Worm (Caenorhabditis elegans) whole organism, L4 larva: Measurements from ENCODE around the gene pqn-29.

Source experiments
- F44E2.7 ChIP-seq: fragments of 200-800 bp; sonication (Bioruptor generic); IDR thresholded peaks from 2 replicates; pipeline ENCODE4 v2.1.2; 2022; ENCODE audit warnings: missing genetic modification characterization, missing compliant biosample characterization
- Y5F2A.4 ChIP-seq: fragments of 200-800 bp; sonication (Bioruptor generic); optimal IDR thresholded peaks from 2 replicates; lab custom pipeline; 2018; ENCODE audit warnings: mild to moderate bottlenecking, missing genetic modification characterization, missing compliant biosample characterization
- Y75B8A.6 ChIP-seq: fragments of 200-800 bp; sonication (Bioruptor generic); IDR thresholded peaks from 2 replicates; pipeline ENCODE4 v1.3.6; 2022; ENCODE audit warnings: missing genetic modification reagents, missing genetic modification characterization, missing compliant biosample characterization
- ZK546.5 ChIP-seq, 2 experiments: sonication (generic microtip); optimal IDR thresholded peaks; 2 replicates each; lab custom pipeline; 2017; ENCODE audit warnings: missing biosample characterization in 2 of 2, missing genetic modification characterization in 2 of 2
- arid-1 ChIP-seq: fragments of 200-800 bp; sonication (Bioruptor generic); conservative IDR thresholded peaks from 2 replicates; pipeline ENCODE4 v1.3.6; 2022; ENCODE audit warnings: missing genetic modification reagents, missing genetic modification characterization, missing compliant biosample characterization
- ceh-44 ChIP-seq: fragments of 200-800 bp; sonication (Bioruptor generic); IDR thresholded peaks from 2 replicates; pipeline ENCODE4 v1.3.6; 2022; ENCODE audit warnings: missing genetic modification reagents, missing genetic modification characterization, missing compliant biosample characterization
- ceh-82 ChIP-seq: sonication (generic microtip); optimal IDR thresholded peaks from 2 replicates; lab custom pipeline; 2017; ENCODE audit warnings: missing biosample characterization, missing genetic modification characterization
- daf-16 ChIP-seq, 3 experiments: sonication (generic microtip); optimal IDR thresholded peaks; 2 replicates each; lab custom pipeline; 2016 to 2017; ENCODE audit warnings: missing genetic modification characterization in 3 of 3, missing genetic modification reagents in 3 of 3, mild to moderate bottlenecking in 2 of 3, missing compliant biosample characterization in 2 of 3, missing biosample characterization in 1 of 3, moderate library complexity in 1 of 3
- daf-19 ChIP-seq: fragments of 200-800 bp; sonication (Bioruptor generic); conservative IDR thresholded peaks from 2 replicates; pipeline ENCODE4 v1.3.6; 2022; ENCODE audit warnings: missing genetic modification characterization, missing compliant biosample characterization
- daf-8 ChIP-seq: fragments of 200-800 bp; sonication (Bioruptor generic); IDR thresholded peaks from 2 replicates; pipeline ENCODE4 v1.3.6; 2022; ENCODE audit warnings: missing genetic modification characterization, missing compliant biosample characterization
- dmd-6 ChIP-seq: fragments of 200-800 bp; sonication (Bioruptor generic); IDR thresholded peaks from 2 replicates; pipeline ENCODE4 v1.3.6; 2022; ENCODE audit warnings: missing genetic modification reagents, missing genetic modification characterization, missing compliant biosample characterization
- dmd-9 ChIP-seq: fragments of 200-800 bp; sonication (Bioruptor generic); IDR thresholded peaks from 2 replicates; pipeline ENCODE4 v1.3.6; 2022; ENCODE audit warnings: missing genetic modification reagents, missing genetic modification characterization, missing compliant biosample characterization
- dve-1 ChIP-seq: sonication (generic microtip); optimal IDR thresholded peaks from 2 replicates; lab custom pipeline; 2017; ENCODE audit warnings: antibody characterized with exemption, mild to moderate bottlenecking, missing genetic modification characterization, missing compliant biosample characterization; ENCODE audit not compliant: insufficient read depth
- gei-8 ChIP-seq: fragments of 200-800 bp; sonication (Bioruptor generic); optimal IDR thresholded peaks from 2 replicates; lab custom pipeline; 2018; ENCODE audit warnings: mild to moderate bottlenecking, missing genetic modification characterization, missing compliant biosample characterization
- hif-1 ChIP-seq, 2 experiments: sonication (generic microtip); optimal IDR thresholded peaks; 2 replicates each; lab custom pipeline; 2016 to 2017; ENCODE audit warnings: missing compliant biosample characterization in 2 of 2, missing genetic modification characterization in 2 of 2, missing genetic modification reagents in 2 of 2, missing genotype in 2 of 2, mild to moderate bottlenecking in 1 of 2
- hlh-11 ChIP-seq: fragments of 200-800 bp; sonication (Bioruptor generic); optimal IDR thresholded peaks from 2 replicates; lab custom pipeline; 2018; ENCODE audit warnings: mild to moderate bottlenecking, missing genetic modification characterization, missing compliant biosample characterization
- lim-7 ChIP-seq: fragments of 200-800 bp; sonication (Bioruptor generic); IDR thresholded peaks from 2 replicates; pipeline ENCODE4 v1.3.6; 2022; ENCODE audit warnings: missing genetic modification characterization, missing compliant biosample characterization
- lin-1 ChIP-seq: fragments of 200-800 bp; sonication (Bioruptor generic); IDR thresholded peaks from 2 replicates; pipeline ENCODE4 v1.3.6; 2022; ENCODE audit warnings: missing genetic modification reagents, missing genetic modification characterization, missing compliant biosample characterization
- lin-15B ChIP-seq: fragments of 150-350 bp; sonication (generic microtip); optimal IDR thresholded peaks from 3 replicates; lab custom pipeline; 2014; ENCODE audit warnings: missing biosample characterization, missing genetic modification characterization
- lin-38 ChIP-seq: fragments of 200-800 bp; sonication (Bioruptor generic); IDR thresholded peaks from 2 replicates; pipeline ENCODE4 v1.3.6; 2022; ENCODE audit warnings: missing genetic modification reagents, missing genetic modification characterization, missing compliant biosample characterization
- lin-39 ChIP-seq: fragments of 150-350 bp; optimal IDR thresholded peaks from 2 replicates; lab custom pipeline; 2014; ENCODE audit warnings: missing biosample characterization, missing genetic modification reagents, missing genetic modification characterization
- lir-3 ChIP-seq: sonication (generic microtip); optimal IDR thresholded peaks from 2 replicates; lab custom pipeline; 2016; ENCODE audit warnings: mild to moderate bottlenecking, missing genetic modification characterization, missing compliant biosample characterization
- lsy-2 ChIP-seq, 2 experiments: fragments of 150-350 bp in 1 of 2; sonication (generic microtip) in 1 of 2; optimal IDR thresholded peaks; 2 replicates each; lab custom pipeline; 2014 to 2017; ENCODE audit warnings: missing biosample characterization in 2 of 2, missing genetic modification characterization in 2 of 2
- madf-5 ChIP-seq, 2 experiments: fragments of 200-800 bp; sonication (Bioruptor generic); IDR thresholded peaks; 2 replicates each; pipeline ENCODE4 v1.3.6; 2022; ENCODE audit warnings: missing compliant biosample characterization in 2 of 2, missing genetic modification characterization in 2 of 2
- mdl-1 ChIP-seq, 2 experiments: fragments of 150-350 bp in 1 of 2; sonication (generic microtip) in 1 of 2; optimal IDR thresholded peaks; 2 replicates each; lab custom pipeline; 2014 to 2017; ENCODE audit warnings: missing biosample characterization in 2 of 2, missing genetic modification characterization in 2 of 2
- mep-1 ChIP-seq: fragments of 150-350 bp; sonication (generic microtip); optimal IDR thresholded peaks from 3 replicates; lab custom pipeline; 2014; ENCODE audit warnings: missing biosample characterization, missing genetic modification characterization
- mes-2 ChIP-seq: sonication (generic microtip); optimal IDR thresholded peaks from 2 replicates; lab custom pipeline; 2016; ENCODE audit warnings: missing genotype, mild to moderate bottlenecking, missing genetic modification characterization, missing compliant biosample characterization; ENCODE audit not compliant: poor library complexity, severe bottlenecking
- mxl-3 ChIP-seq: fragments of 200-800 bp; sonication (Bioruptor generic); optimal IDR thresholded peaks from 2 replicates; lab custom pipeline; 2018; ENCODE audit warnings: mild to moderate bottlenecking, missing genetic modification characterization, missing compliant biosample characterization
- nhr-11 ChIP-seq: fragments of 150-350 bp; optimal IDR thresholded peaks from 2 replicates; lab custom pipeline; 2014; ENCODE audit warnings: missing biosample characterization, missing genetic modification characterization
- nhr-111 ChIP-seq: fragments of 200-800 bp; sonication (Bioruptor generic); optimal IDR thresholded peaks from 2 replicates; lab custom pipeline; 2018; ENCODE audit warnings: mild to moderate bottlenecking, missing genetic modification characterization, missing compliant biosample characterization
- nhr-25 ChIP-seq: sonication (generic microtip); optimal IDR thresholded peaks from 2 replicates; lab custom pipeline; 2017; ENCODE audit warnings: missing genetic modification characterization, mild to moderate bottlenecking, missing compliant biosample characterization, antibody characterized with exemption, moderate library complexity, borderline replicate concordance; ENCODE audit not compliant: insufficient read depth
- nhr-28 ChIP-seq: fragments of 150-350 bp; optimal IDR thresholded peaks from 2 replicates; lab custom pipeline; 2014; ENCODE audit warnings: missing biosample characterization, missing genetic modification characterization
- nhr-42 ChIP-seq: fragments of 200-800 bp; sonication (Bioruptor generic); IDR thresholded peaks from 2 replicates; pipeline ENCODE4 v1.3.6; 2022; ENCODE audit warnings: missing genetic modification characterization, missing compliant biosample characterization
- nhr-77 ChIP-seq: fragments of 150-350 bp; optimal IDR thresholded peaks from 2 replicates; lab custom pipeline; 2014; ENCODE audit warnings: missing biosample characterization, missing genetic modification characterization
- php-3 ChIP-seq: fragments of 200-800 bp; sonication (Bioruptor generic); IDR thresholded peaks from 2 replicates; pipeline ENCODE4 v1.3.6; 2022; ENCODE audit warnings: missing genetic modification reagents, missing genetic modification characterization, missing compliant biosample characterization
- saeg-2 ChIP-seq: fragments of 200-800 bp; sonication (Bioruptor generic); IDR thresholded peaks from 2 replicates; pipeline ENCODE4 v1.3.6; 2022; ENCODE audit warnings: missing genetic modification reagents, missing genetic modification characterization, missing compliant biosample characterization
- skn-1 ChIP-seq: fragments of 150-350 bp; optimal IDR thresholded peaks from 2 replicates; lab custom pipeline; 2014; ENCODE audit warnings: missing biosample characterization, missing genetic modification characterization
- snpc-4 ChIP-seq: fragments of 150-350 bp; optimal IDR thresholded peaks from 2 replicates; lab custom pipeline; 2014; ENCODE audit warnings: missing biosample characterization, missing genetic modification characterization
- spr-1 ChIP-seq: sonication (generic microtip); optimal IDR thresholded peaks from 2 replicates; lab custom pipeline; 2016; ENCODE audit warnings: mild to moderate bottlenecking, missing genetic modification characterization, missing compliant biosample characterization
- spr-3 ChIP-seq: fragments of 200-800 bp; sonication (Bioruptor generic); optimal IDR thresholded peaks from 2 replicates; lab custom pipeline; 2018; ENCODE audit warnings: mild to moderate bottlenecking, missing genetic modification characterization, missing compliant biosample characterization
- tag-97 ChIP-seq: fragments of 200-800 bp; sonication (Bioruptor generic); IDR thresholded peaks from 2 replicates; pipeline ENCODE4 v1.3.6; 2022; ENCODE audit warnings: missing genetic modification characterization, missing compliant biosample characterization
- tra-1 ChIP-seq: fragments of 200-800 bp; sonication (Bioruptor generic); IDR thresholded peaks from 2 replicates; pipeline ENCODE4 v1.3.6; 2022; ENCODE audit warnings: missing genetic modification reagents, missing genetic modification characterization, missing compliant biosample characterization
- unc-62 ChIP-seq, 3 experiments: fragments of 150-350 bp in 1 of 3; sonication (generic microtip); optimal IDR thresholded peaks in 2 of 3; peaks in 1 of 3; 1 replicate in 1 of 3; 2 replicates in 2 of 3; lab custom pipeline; 2014 to 2017; ENCODE audit warnings: missing biosample characterization in 3 of 3, missing genetic modification characterization in 3 of 3, missing genetic modification reagents in 3 of 3, missing genotype in 1 of 3
- vab-7 ChIP-seq: fragments of 200-800 bp; sonication (Bioruptor generic); IDR thresholded peaks from 2 replicates; pipeline ENCODE4 v1.3.6; 2022; ENCODE audit warnings: missing genetic modification reagents, missing genetic modification characterization, missing compliant biosample characterization
- zfp-3 ChIP-seq: fragments of 200-800 bp; sonication (Bioruptor generic); conservative IDR thresholded peaks from 2 replicates; pipeline ENCODE4 v1.3.6; 2022; ENCODE audit warnings: missing genetic modification reagents, missing genetic modification characterization, missing compliant biosample characterization
- ztf-11 ChIP-seq: fragments of 150-350 bp; optimal IDR thresholded peaks from 2 replicates; lab custom pipeline; 2014; ENCODE audit warnings: missing biosample characterization, missing genetic modification characterization

The pqn-29 gene

ce11 chrIII:4653374-4653773, 7.2 kb upstream of the pqn-29 start:
- TF ChIP-seq madf-5 (GFP tag; IDR thresholded peaks at IDR 0.05; lab: Robert Waterston, UW): peak in 1 of 2 experiments; percentile 6; a peak in 1 of 4 replicates
- peak; percentile 17 for TF ChIP-seq mes-2 (tag; lab: Kevin White, UChicago)
- TF ChIP-seq unc-62 (GFP tag; optimal IDR thresholded peaks at IDR 0.05 in 1 of 2; lab: Kevin White, UChicago): peak in 1 of 2 experiments; percentile 50
- TF ChIP-seq unc-62 (tag; optimal IDR thresholded peaks at IDR 0.05; lab: Kevin White, UChicago): no peak
- TF ChIP-seq nhr-111 (GFP tag; lab: Kevin White, UChicago): peak; percentile 35
- peak; percentile 41 for TF ChIP-seq mep-1
- TF ChIP-seq saeg-2 (GFP tag; lab: Robert Waterston, UW): no peak
- TF ChIP-seq tag-97 (GFP tag; lab: Robert Waterston, UW): no peak

- TF ChIP-seq lir-3 (tag; lab: Kevin White, UChicago): no peak
- no peak for TF ChIP-seq hif-1 (tag; optimal IDR thresholded peaks at IDR 0.05; lab: Kevin White, UChicago)
- TF ChIP-seq nhr-42 (GFP tag; lab: Robert Waterston, UW): no peak
- peak; percentile 77 for TF ChIP-seq dmd-6
- no peak for TF ChIP-seq nhr-25 (tag; lab: Kevin White, UChicago)
- peak; percentile 22; the same call in 1 of the 2 replicates for TF ChIP-seq lin-38
- 0 out of 2 replicates have a peak, but pooled peaks have one; percentile 4 for TF ChIP-seq dmd-9
- no peak for TF ChIP-seq ZK546.5 (tag; optimal IDR thresholded peaks at IDR 0.05; lab: Kevin White, UChicago)
- TF ChIP-seq saeg-2 (GFP tag; lab: Robert Waterston, UW): no peak
- TF ChIP-seq lin-15B: no peak
- TF ChIP-seq hlh-11 (tag; lab: Kevin White, UChicago): peak; percentile 24
- TF ChIP-seq lim-7 (GFP tag; lab: Robert Waterston, UW): no peak
- no peak for TF ChIP-seq skn-1
- no peak for TF ChIP-seq lin-39 (tag; lab: Kevin White, UChicago)
- TF ChIP-seq ceh-44: no peak
- peak; percentile 55 for TF ChIP-seq dve-1
- 0 out of 2 replicates have a peak, but pooled peaks have one; percentile 9 for TF ChIP-seq tra-1
- TF ChIP-seq ceh-82 (tag; lab: Kevin White, UChicago): no peak
- no peak for TF ChIP-seq Y5F2A.4 (GFP tag; lab: Kevin White, UChicago)
- no peak for TF ChIP-seq Y75B8A.6
- TF ChIP-seq mxl-3 (GFP tag; lab: Kevin White, UChicago): no peak
- TF ChIP-seq mep-1: peak; percentile 13
- TF ChIP-seq nhr-77 (tag; lab: Kevin White, UChicago): peak; percentile 14
- no peak for TF ChIP-seq daf-19 (GFP tag; lab: Robert Waterston, UW)
- TF ChIP-seq daf-16 (GFP tag; optimal IDR thresholded peaks at IDR 0.05; lab: Kevin White, UChicago): no peak
- peak; percentile 43 for TF ChIP-seq daf-16 (tag; optimal IDR thresholded peaks at IDR 0.05; lab: Kevin White, UChicago)
- TF ChIP-seq snpc-4 (tag; lab: Kevin White, UChicago): no peak
- no peak for TF ChIP-seq arid-1 (GFP tag; lab: Robert Waterston, UW)
- TF ChIP-seq F44E2.7 (GFP tag; lab: Robert Waterston, UW): no peak
- no peak for TF ChIP-seq vab-7 (GFP tag; lab: Robert Waterston, UW)
- TF ChIP-seq mdl-1 (tag; optimal IDR thresholded peaks at IDR 0.05; lab: Kevin White, UChicago): peak in 1 of 2 experiments; percentile 10
- TF ChIP-seq spr-1 (tag; lab: Kevin White, UChicago): no peak
- 0 out of 2 replicates have a peak, but pooled peaks have one; percentile 45 for TF ChIP-seq zfp-3 (GFP tag; lab: Robert Waterston, UW)
- no peak for TF ChIP-seq gei-8 (GFP tag; lab: Kevin White, UChicago)
- TF ChIP-seq php-3 (GFP tag; lab: Robert Waterston, UW): no peak
- no peak for TF ChIP-seq spr-3
- no peak for TF ChIP-seq nhr-11 (tag; lab: Kevin White, UChicago)
- TF ChIP-seq lin-1 (GFP tag; lab: Robert Waterston, UW): 0 out of 2 replicates have a peak, but pooled peaks have one; percentile 38
- no peak for TF ChIP-seq ztf-11 (tag; lab: Kevin White, UChicago)
- peak in 1 of 2 experiments; percentile 47 for TF ChIP-seq lsy-2 (tag; optimal IDR thresholded peaks at IDR 0.05; lab: Kevin White, UChicago)
- TF ChIP-seq daf-8: no peak
- peak; percentile 63 for TF ChIP-seq nhr-28 (tag; lab: Kevin White, UChicago)
Observed at ce11 chrIII:4649811-4650544, 3.8 kb upstream of the pqn-29 start, which contains the start of gene ppm-2. ppm-2 (plus strand) TSS chrIII:4650494.
